Fruit fly (Drosophila melanogaster) whole organism, embryonic: ENCODE measurements around the gene CG46313.

Experiments used
- CG1024 ChIP-seq: fragments of 200-800 bp; sonication (Bioruptor generic); IDR thresholded peaks from 2 replicates; pipeline ENCODE4 v1.3.6; 2022; ENCODE audit warnings: missing biosample characterization, missing genetic modification characterization
- CG11085 ChIP-seq: fragments of 200-800 bp; sonication (Bioruptor generic); IDR thresholded peaks from 2 replicates; pipeline ENCODE4 v1.3.6; 2022; ENCODE audit warnings: missing biosample characterization, missing genetic modification characterization
- CG12219 ChIP-seq: fragments of 200-800 bp; sonication (Bioruptor generic); optimal IDR thresholded peaks from 3 replicates; lab custom pipeline; 2018; ENCODE audit warnings: missing biosample characterization, mild to moderate bottlenecking, missing genetic modification characterization
- CG12299 ChIP-seq: fragments of 200-800 bp; sonication (Bioruptor generic); optimal IDR thresholded peaks from 2 replicates; lab custom pipeline; 2018; ENCODE audit warnings: missing biosample characterization, mild to moderate bottlenecking, missing genetic modification characterization
- CG13296 ChIP-seq: fragments of 200-800 bp; sonication (Bioruptor generic); optimal IDR thresholded peaks from 3 replicates; lab custom pipeline; 2018; ENCODE audit warnings: missing biosample characterization, mild to moderate bottlenecking, missing genetic modification characterization
- CG13424 ChIP-seq: fragments of 200-800 bp; sonication (Bioruptor generic); optimal IDR thresholded peaks from 2 replicates; lab custom pipeline; 2019; ENCODE audit warnings: missing biosample characterization, mild to moderate bottlenecking, missing genetic modification characterization, moderate library complexity
- CG14667 ChIP-seq: fragments of 200-800 bp; sonication (Bioruptor generic); IDR thresholded peaks from 2 replicates; pipeline ENCODE4 v1.3.6; 2022; ENCODE audit warnings: missing biosample characterization, missing genetic modification characterization
- CG15601 ChIP-seq: fragments of 200-800 bp; sonication (Bioruptor generic); optimal IDR thresholded peaks from 3 replicates; lab custom pipeline; 2019; ENCODE audit warnings: missing biosample characterization, mild to moderate bottlenecking, missing genetic modification characterization, moderate library complexity
- CG15696 ChIP-seq: fragments of 200-800 bp; sonication (Bioruptor generic); optimal IDR thresholded peaks from 2 replicates; lab custom pipeline; 2019; ENCODE audit warnings: missing biosample characterization, mild to moderate bottlenecking, missing genetic modification characterization, moderate library complexity
- CG17359 ChIP-seq: fragments of 200-800 bp; sonication (Bioruptor generic); optimal IDR thresholded peaks from 3 replicates; lab custom pipeline; 2018; ENCODE audit warnings: missing biosample characterization, mild to moderate bottlenecking, missing genetic modification characterization, moderate library complexity
- CG18011 ChIP-seq: fragments of 200-800 bp; sonication (Bioruptor generic); optimal IDR thresholded peaks from 2 replicates; lab custom pipeline; 2017; ENCODE audit warnings: missing biosample characterization, missing genetic modification characterization, mild to moderate bottlenecking, moderate library complexity, missing genotype
- CG2889 ChIP-seq: fragments of 200-800 bp; sonication (Bioruptor generic); IDR thresholded peaks from 3 replicates; pipeline ENCODE4 v1.3.6; 2022; ENCODE audit warnings: missing biosample characterization, missing genetic modification characterization
- CG4404 ChIP-seq: fragments of 200-800 bp; sonication (Bioruptor generic); IDR thresholded peaks from 2 replicates; pipeline ENCODE4 v1.3.6; 2022; ENCODE audit warnings: missing biosample characterization, missing genetic modification characterization
- CG6791 ChIP-seq: fragments of 200-800 bp; sonication (Bioruptor generic); IDR thresholded peaks from 3 replicates; pipeline ENCODE4 v1.3.6; 2022; ENCODE audit warnings: missing biosample characterization, missing genetic modification characterization; ENCODE audit not compliant: partially characterized antibody
- CG6813 ChIP-seq: fragments of 200-800 bp; sonication (Bioruptor generic); optimal IDR thresholded peaks from 2 replicates; lab custom pipeline; 2017; ENCODE audit warnings: missing biosample characterization, missing genetic modification characterization, mild to moderate bottlenecking, moderate library complexity, missing genetic modification reagents
- CG8290 ChIP-seq, 3 experiments: fragments of 200-800 bp; sonication (Bioruptor generic); optimal IDR thresholded peaks; 2 replicates each; lab custom pipeline; 2016 to 2019; ENCODE audit warnings: missing biosample characterization in 3 of 3, missing genetic modification characterization in 3 of 3, mild to moderate bottlenecking in 2 of 3, moderate library complexity in 1 of 3
- CG8388 ChIP-seq: fragments of 200-800 bp; sonication (Bioruptor generic); optimal IDR thresholded peaks from 2 replicates; lab custom pipeline; 2019; ENCODE audit warnings: missing biosample characterization, mild to moderate bottlenecking, missing genetic modification characterization, moderate library complexity
- CG9215 ChIP-seq: fragments of 200-800 bp; sonication (Bioruptor generic); IDR thresholded peaks from 2 replicates; pipeline ENCODE4 v1.3.6; 2022; ENCODE audit warnings: missing biosample characterization, missing genetic modification characterization
- CG9876 ChIP-seq: fragments of 200-800 bp; sonication (Bioruptor generic); optimal IDR thresholded peaks from 2 replicates; lab custom pipeline; 2016; ENCODE audit warnings: missing biosample characterization, missing genetic modification characterization
- E2f1 ChIP-seq: fragments of 200-800 bp; sonication (Bioruptor generic); IDR thresholded peaks from 2 replicates; pipeline ENCODE4 v1.3.6; 2022; ENCODE audit warnings: missing biosample characterization, missing genetic modification characterization
- ERR ChIP-seq: fragments of 200-800 bp; sonication (Bioruptor generic); optimal IDR thresholded peaks from 2 replicates; lab custom pipeline; 2016; ENCODE audit warnings: missing biosample characterization, missing genetic modification characterization
- Fer1 ChIP-seq: fragments of 200-800 bp; sonication (Bioruptor generic); optimal IDR thresholded peaks from 2 replicates; lab custom pipeline; 2017; ENCODE audit warnings: missing biosample characterization, mild to moderate bottlenecking, missing genetic modification characterization
- Kr ChIP-seq: fragments of 200-800 bp; sonication (Bioruptor generic); optimal IDR thresholded peaks from 2 replicates; lab custom pipeline; 2017; ENCODE audit warnings: missing biosample characterization, mild to moderate bottlenecking, missing genetic modification characterization
- Med ChIP-seq: fragments of 200-800 bp; sonication (Bioruptor generic); peaks from one replicate; lab custom pipeline; 2016; ENCODE audit warnings: missing biosample characterization, missing genetic modification characterization, mild to moderate bottlenecking, inconsistent platforms, moderate library complexity
- Meics ChIP-seq: fragments of 200-800 bp; sonication (Bioruptor generic); optimal IDR thresholded peaks from 2 replicates; lab custom pipeline; 2017; ENCODE audit warnings: missing biosample characterization, mild to moderate bottlenecking, missing genetic modification characterization
- Opbp ChIP-seq: fragments of 200-800 bp; sonication (Bioruptor generic); IDR thresholded peaks from 3 replicates; pipeline ENCODE4 v1.3.6; 2022; ENCODE audit warnings: missing biosample characterization, missing genetic modification characterization; ENCODE audit not compliant: partially characterized antibody
- PHDP ChIP-seq: fragments of 200-800 bp; sonication (Bioruptor generic); optimal IDR thresholded peaks from 3 replicates; lab custom pipeline; 2018; ENCODE audit warnings: missing biosample characterization, mild to moderate bottlenecking, missing genetic modification characterization, moderate library complexity
- Sin3A ChIP-seq: fragments of >200 bp; optimal IDR thresholded peaks from 2 replicates; lab custom pipeline; 2018
- Six4 ChIP-seq: fragments of 200-800 bp; sonication (Bioruptor generic); optimal IDR thresholded peaks from 2 replicates; lab custom pipeline; 2016; ENCODE audit warnings: missing biosample characterization, missing genetic modification characterization
- Spps ChIP-seq: fragments of 200-800 bp; sonication (Bioruptor generic); optimal IDR thresholded peaks from 2 replicates; lab custom pipeline; 2018; ENCODE audit warnings: missing biosample characterization, mild to moderate bottlenecking, missing genetic modification characterization
- Usf ChIP-seq: fragments of 200-800 bp; sonication (Bioruptor generic); optimal IDR thresholded peaks from 2 replicates; lab custom pipeline; 2017; ENCODE audit warnings: missing genotype, missing biosample characterization, missing genetic modification characterization
- abd-A ChIP-seq: fragments of 200-800 bp; sonication (Bioruptor generic); optimal IDR thresholded peaks from 3 replicates; lab custom pipeline; 2019; ENCODE audit warnings: missing biosample characterization, mild to moderate bottlenecking, missing genetic modification characterization, moderate library complexity
- bbx ChIP-seq: fragments of 200-800 bp; sonication (Bioruptor generic); IDR thresholded peaks from 2 replicates; pipeline ENCODE4 v1.3.6; 2022; ENCODE audit warnings: missing biosample characterization, missing genetic modification characterization; ENCODE audit not compliant: partially characterized antibody
- bigmax ChIP-seq: fragments of 200-800 bp; sonication (Bioruptor generic); optimal IDR thresholded peaks from 2 replicates; lab custom pipeline; 2018; ENCODE audit warnings: missing biosample characterization, mild to moderate bottlenecking, missing genetic modification characterization
- bowl ChIP-seq: fragments of 200-800 bp; sonication (Bioruptor generic); IDR thresholded peaks from 2 replicates; pipeline ENCODE4 v1.3.6; 2022; ENCODE audit warnings: missing biosample characterization, missing genetic modification characterization
- chm ChIP-seq: fragments of 200-800 bp; sonication (Bioruptor generic); IDR thresholded peaks from 2 replicates; pipeline ENCODE4 v1.3.6; 2022; ENCODE audit warnings: missing biosample characterization, missing genetic modification characterization
- dpn ChIP-seq, 2 experiments: fragments of 200-800 bp; sonication (Bioruptor generic); optimal IDR thresholded peaks; 3 replicates each; lab custom pipeline; 2016; ENCODE audit warnings: missing biosample characterization in 2 of 2, missing genetic modification characterization in 2 of 2
- fu2 ChIP-seq: fragments of 200-800 bp; sonication (Bioruptor generic); optimal IDR thresholded peaks from 2 replicates; lab custom pipeline; 2016; ENCODE audit warnings: missing biosample characterization, missing genetic modification characterization
- kay ChIP-seq: fragments of 200-800 bp; sonication (Bioruptor generic); optimal IDR thresholded peaks from 2 replicates; lab custom pipeline; 2016; ENCODE audit warnings: missing biosample characterization, missing genetic modification characterization
- klu ChIP-seq: fragments of 200-800 bp; sonication (Bioruptor generic); IDR thresholded peaks from 2 replicates; pipeline ENCODE4 v1.3.6; 2022; ENCODE audit warnings: missing biosample characterization, missing genetic modification characterization
- lmd ChIP-seq: fragments of 200-800 bp; sonication (Bioruptor generic); IDR thresholded peaks from 2 replicates; pipeline ENCODE4 v1.3.6; 2022; ENCODE audit warnings: missing biosample characterization, missing genetic modification characterization
- luna ChIP-seq: fragments of 200-800 bp; sonication (Bioruptor generic); optimal IDR thresholded peaks from 2 replicates; lab custom pipeline; 2016; ENCODE audit warnings: missing biosample characterization, missing genetic modification characterization
- p53 ChIP-seq: fragments of 200-800 bp; sonication (Bioruptor generic); optimal IDR thresholded peaks from 2 replicates; lab custom pipeline; 2016; ENCODE audit warnings: missing biosample characterization, missing genetic modification characterization
- pfk ChIP-seq: fragments of 200-800 bp; sonication (Bioruptor generic); optimal IDR thresholded peaks from 2 replicates; lab custom pipeline; 2018; ENCODE audit warnings: missing biosample characterization, mild to moderate bottlenecking, missing genetic modification characterization, moderate library complexity
- pnt ChIP-seq: fragments of 200-800 bp; sonication (Bioruptor generic); optimal IDR thresholded peaks from 3 replicates; lab custom pipeline; 2016; ENCODE audit warnings: missing biosample characterization, missing genetic modification characterization
- pzg ChIP-seq: fragments of 200-800 bp; sonication (Bioruptor generic); optimal IDR thresholded peaks from 3 replicates; lab custom pipeline; 2018; ENCODE audit warnings: missing biosample characterization, mild to moderate bottlenecking, missing genetic modification characterization, moderate library complexity
- row ChIP-seq: fragments of 200-800 bp; sonication (Bioruptor generic); IDR thresholded peaks from 3 replicates; pipeline ENCODE4 v1.3.6; 2022; ENCODE audit warnings: missing biosample characterization, missing genetic modification characterization
- shn ChIP-seq: fragments of 200-800 bp; sonication (Bioruptor generic); optimal IDR thresholded peaks from 3 replicates; lab custom pipeline; 2016; ENCODE audit warnings: missing biosample characterization, missing genetic modification characterization
- sisA ChIP-seq: fragments of 200-800 bp; sonication (Bioruptor generic); IDR thresholded peaks from 2 replicates; pipeline ENCODE4 v1.3.6; 2022; ENCODE audit warnings: missing biosample characterization, missing genetic modification characterization
- slbo ChIP-seq: fragments of 200-800 bp; sonication (Bioruptor generic); IDR thresholded peaks from 2 replicates; pipeline ENCODE4 v1.3.6; 2022; ENCODE audit warnings: missing biosample characterization, missing genetic modification characterization
- sqz ChIP-seq: fragments of 200-800 bp; sonication (Bioruptor generic); optimal IDR thresholded peaks from 3 replicates; lab custom pipeline; 2018; ENCODE audit warnings: missing biosample characterization, mild to moderate bottlenecking, missing genetic modification characterization
- stc ChIP-seq: fragments of 200-800 bp; sonication (Bioruptor generic); IDR thresholded peaks from 2 replicates; pipeline ENCODE4 v1.3.6; 2022; ENCODE audit warnings: missing biosample characterization, missing genetic modification characterization

CG46313 gene

DNA sequence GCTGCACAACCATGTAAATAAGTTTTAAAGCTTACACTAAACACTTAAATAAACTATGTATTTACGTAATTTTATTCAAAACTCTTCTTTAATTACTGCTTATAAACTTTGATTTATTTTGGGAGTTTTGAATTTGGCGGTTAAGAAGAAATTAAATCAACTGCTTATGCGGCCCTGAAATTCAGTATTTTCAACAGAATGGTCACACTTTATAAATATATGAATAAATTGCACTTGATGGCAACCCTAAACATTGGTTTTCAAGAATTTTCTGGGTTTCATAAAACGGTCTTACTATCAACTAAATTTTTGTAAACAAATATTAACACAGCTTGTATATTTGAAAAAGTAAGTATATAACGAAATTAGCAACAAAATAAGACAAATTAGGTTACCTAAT lies 33.1 kb upstream of the CG46313 start, which contains the start of gene CG14252 (continued):
- no peak for TF ChIP-seq CG6791 (GFP tag; lab: Robert Waterston, UW)
- TF ChIP-seq kay (GFP tag; lab: Kevin White, UChicago), result no peak
- TF ChIP-seq ERR (GFP tag; lab: Kevin White, UChicago), result no peak
- peak in 1 of 2 experiments; percentile 16 for TF ChIP-seq dpn (GFP tag; optimal IDR thresholded peaks at IDR 0.05; lab: Kevin White, UChicago)
- TF ChIP-seq CG17359 (tag; lab: Kevin White, UChicago), result no peak
- no peak for TF ChIP-seq sqz (GFP tag; lab: Kevin White, UChicago)
- no peak for TF ChIP-seq CG1024 (GFP tag; lab: Robert Waterston, UW)
- no peak for TF ChIP-seq Meics (GFP tag; lab: Kevin White, UChicago)
- TF ChIP-seq Usf (GFP tag; lab: Kevin White, UChicago), result no peak
- peak; percentile 1 for TF ChIP-seq CG13424 (tag; lab: Kevin White, UChicago)
- no peak for TF ChIP-seq CG18011 (GFP tag; lab: Kevin White, UChicago)
- no peak for TF ChIP-seq slbo (GFP tag; lab: Robert Waterston, UW)
- TF ChIP-seq E2f1 (GFP tag; lab: Robert Waterston, UW), result no peak
- no peak for TF ChIP-seq bigmax
- no peak for TF ChIP-seq stc
- TF ChIP-seq fu2 (GFP tag; lab: Kevin White, UChicago), result no peak
- no peak for TF ChIP-seq CG8290 (GFP tag; optimal IDR thresholded peaks at IDR 0.05; lab: Kevin White, UChicago)
- TF ChIP-seq CG8290 (tag; optimal IDR thresholded peaks at IDR 0.05; lab: Kevin White, UChicago), result no peak
- peak; percentile 52; the same call in 1 of the 3 replicates for TF ChIP-seq Opbp
- TF ChIP-seq CG15696, result no peak
- TF ChIP-seq bbx (GFP tag; lab: Robert Waterston, UW), result no peak
- no peak for TF ChIP-seq bowl (GFP tag; lab: Robert Waterston, UW)
- TF ChIP-seq row (GFP tag; lab: Robert Waterston, UW), result peak; percentile 37; the same call in 1 of the 3 replicates
- no peak for TF ChIP-seq lmd (GFP tag; lab: Robert Waterston, UW)
- TF ChIP-seq pfk (GFP tag; lab: Kevin White, UChicago), result no peak
- peak; percentile 43 for TF ChIP-seq Fer1 (GFP tag; lab: Kevin White, UChicago)
- peak; percentile 7 for TF ChIP-seq PHDP
- TF ChIP-seq chm (GFP tag; lab: Robert Waterston, UW), result no peak
- TF ChIP-seq abd-A (tag; lab: Kevin White, UChicago), result no peak
- no peak for TF ChIP-seq CG12219 (GFP tag; lab: Kevin White, UChicago)
- TF ChIP-seq CG14667 (GFP tag; lab: Robert Waterston, UW), result no peak
- TF ChIP-seq Kr, result no peak
- no peak for TF ChIP-seq sisA (GFP tag; lab: Robert Waterston, UW)
- no peak for TF ChIP-seq p53
- TF ChIP-seq CG12299, result no peak
- TF ChIP-seq CG4404, result no peak
- TF ChIP-seq klu (GFP tag; lab: Robert Waterston, UW), result no peak
- no peak for TF ChIP-seq Sin3A (lab: Kevin White, UChicago)
- no peak for TF ChIP-seq CG13296
- TF ChIP-seq CG2889 (GFP tag; lab: Robert Waterston, UW), result no peak
- no peak for TF ChIP-seq pnt (GFP tag; lab: Kevin White, UChicago)
- no peak for TF ChIP-seq CG8388 (GFP tag; lab: Kevin White, UChicago)
- peak; percentile 22 for TF ChIP-seq Spps (tag; lab: Kevin White, UChicago)
- TF ChIP-seq luna (GFP tag; lab: Kevin White, UChicago), result no peak
- TF ChIP-seq pzg (GFP tag; lab: Kevin White, UChicago), result peak; percentile 97
- TF ChIP-seq CG11085 (GFP tag; lab: Robert Waterston, UW), result no peak
- no peak for TF ChIP-seq Six4
- TF ChIP-seq CG15601 (tag; lab: Kevin White, UChicago), result peak; percentile 61
- TF ChIP-seq CG6813, result no peak
- TF ChIP-seq shn, result no peak
- TF ChIP-seq CG9215 (GFP tag; lab: Robert Waterston, UW), result no peak
- TF ChIP-seq Med (GFP tag; lab: Kevin White, UChicago), result peak; percentile 77
- no peak for TF ChIP-seq CG9876
